Worm (Caenorhabditis elegans) whole organism, midembryonic: ENCODE results near the gene Y27F2A.8.
"Not testable (repeated sequence)": the region's sequence is repeated elsewhere in the genome, so short reads cannot be mapped to it uniquely, and the experiment has no call there.

ENCODE experiments used
- T22C8.4 ChIP-seq: fragments of 200-800 bp; sonication (Bioruptor generic); IDR thresholded peaks from 2 replicates; pipeline ENCODE4 v1.3.6; 2022; ENCODE audit warnings: missing genetic modification characterization, missing compliant biosample characterization
- cog-1 ChIP-seq: sonication (generic microtip); optimal IDR thresholded peaks from 2 replicates; lab custom pipeline; 2016; ENCODE audit warnings: missing genetic modification characterization, missing compliant biosample characterization
- flt-1 ChIP-seq: fragments of 200-800 bp; sonication (Bioruptor generic); IDR thresholded peaks from 2 replicates; pipeline ENCODE4 v1.3.6; 2022; ENCODE audit warnings: missing genetic modification characterization, missing compliant biosample characterization
- klf-2 ChIP-seq: fragments of 200-800 bp; sonication (Bioruptor generic); conservative IDR thresholded peaks from 2 replicates; pipeline ENCODE4 v1.3.6; 2022; ENCODE audit warnings: missing genetic modification reagents, missing genetic modification characterization, missing compliant biosample characterization
- med-1 ChIP-seq: sonication (generic microtip); optimal IDR thresholded peaks from 2 replicates; lab custom pipeline; 2017; ENCODE audit warnings: missing genetic modification characterization, mild to moderate bottlenecking, missing compliant biosample characterization, antibody characterized with exemption, missing genetic modification reagents; ENCODE audit not compliant: insufficient read depth
- ref-1 ChIP-seq: fragments of 200-800 bp; sonication (Bioruptor generic); conservative IDR thresholded peaks from 2 replicates; pipeline ENCODE4 v1.3.6; 2022; ENCODE audit warnings: missing genetic modification reagents, missing genetic modification characterization, missing compliant biosample characterization
- tab-1 ChIP-seq: fragments of 200-800 bp; sonication (Bioruptor generic); IDR thresholded peaks from 2 replicates; pipeline ENCODE4 v1.3.6; 2022; ENCODE audit warnings: missing genetic modification characterization, missing compliant biosample characterization
- ztf-23 ChIP-seq: fragments of 200-800 bp; sonication (Bioruptor generic); IDR thresholded peaks from 2 replicates; pipeline ENCODE4 v1.3.6; 2022; ENCODE audit warnings: missing genetic modification reagents, missing genetic modification characterization, missing compliant biosample characterization
- ztf-29 ChIP-seq: fragments of 200-800 bp; sonication (Bioruptor generic); IDR thresholded peaks from 2 replicates; pipeline ENCODE4 v1.3.6; 2022; ENCODE audit warnings: missing genetic modification reagents, missing genetic modification characterization, missing compliant biosample characterization

Y27F2A.8 gene

ce11 chrII:3196966-3197365 lies 13.4 kb downstream of the Y27F2A.8 start, which contains the start of gene gcy-15:
Gene gcy-15 (minus strand): TSS chrII:3197066.
- TF ChIP-seq med-1 (GFP tag; lab: Kevin White, UChicago) (no peak), T22C8.4 (no peak), klf-2 (no peak), cog-1 (no peak), tab-1 (no peak), ztf-29 (no peak), ztf-23 (GFP tag; lab: Robert Waterston, UW) (no peak), ref-1 (GFP tag; lab: Robert Waterston, UW) (no peak), flt-1 (GFP tag; lab: Robert Waterston, UW) (no peak)

ce11 chrII:3198998-3199397 lies 15.4 kb downstream of the Y27F2A.8 start, which contains the start of gene sri-51:
Gene sri-51 (minus strand): TSS chrII:3199098.
- no peak for TF ChIP-seq flt-1 (GFP tag; lab: Robert Waterston, UW)
- TF ChIP-seq ztf-29: no peak
- no peak for TF ChIP-seq cog-1
- no peak for TF ChIP-seq ref-1 (GFP tag; lab: Robert Waterston, UW)
- TF ChIP-seq tab-1: no peak
- TF ChIP-seq T22C8.4: no peak
- no peak for TF ChIP-seq ztf-23 (GFP tag; lab: Robert Waterston, UW)
- no peak for TF ChIP-seq med-1 (GFP tag; lab: Kevin White, UChicago)
- TF ChIP-seq klf-2: no peak

ce11 chrII:3201242-3201641 lies 17.7 kb downstream of the Y27F2A.8 start, which contains the start of gene sri-48:
Gene sri-48 (minus strand): TSS chrII:3201342.
- TF ChIP-seq ztf-29; flt-1 (GFP tag; lab: Robert Waterston, UW); med-1 (GFP tag; lab: Kevin White, UChicago): not testable (repeated sequence)

ce11 chrII:3202519-3202918 lies 18.9 kb downstream of the Y27F2A.8 start, which contains the start of gene sri-53:
Gene sri-53 (minus strand): TSS chrII:3202619.
- TF ChIP-seq cog-1 (no peak), klf-2 (no peak)

- TF ChIP-seq ref-1 (GFP tag; lab: Robert Waterston, UW) (no peak), ztf-23 (GFP tag; lab: Robert Waterston, UW) (no peak), klf-2 (no peak), cog-1 (no peak), flt-1 (GFP tag; lab: Robert Waterston, UW) (no peak), T22C8.4 (no peak), ztf-29 (no peak), med-1 (GFP tag; lab: Kevin White, UChicago) (no peak), tab-1 (no peak)
Observed at ce11 chrII:3203415-3203814, 19.8 kb downstream of the Y27F2A.8 start, which contains the start of gene sri-50. Gene sri-50 (plus strand): TSS chrII:3203715.

- TF ChIP-seq klf-2 (no peak), ref-1 (GFP tag; lab: Robert Waterston, UW) (no peak), ztf-29 (no peak), med-1 (GFP tag; lab: Kevin White, UChicago) (no peak), ztf-23 (GFP tag; lab: Robert Waterston, UW) (no peak), T22C8.4 (no peak), flt-1 (GFP tag; lab: Robert Waterston, UW) (no peak), cog-1 (no peak), tab-1 (no peak)
Observed at ce11 chrII:3206423-3206989, 22.9 kb downstream of the Y27F2A.8 start, which contains the start of the genes ZC239.20 and ZC239.21. Gene ZC239.20 (minus strand): TSS chrII:3206523. Gene ZC239.21 (plus strand): TSS chrII:3206939.

- TF ChIP-seq cog-1: no peak
Observed at ce11 chrII:3208679-3209078, 25.1 kb downstream of the Y27F2A.8 start, which contains the start of gene sdz-35. Gene sdz-35 (minus strand): TSS chrII:3208779.

ce11 chrII:3209251-3209650 lies 25.7 kb downstream of the Y27F2A.8 start, which contains the start of gene ZC239.6:
Gene ZC239.6 (plus strand): TSS chrII:3209631.
- no peak for TF ChIP-seq tab-1
- no peak for TF ChIP-seq ztf-23 (GFP tag; lab: Robert Waterston, UW)
- TF ChIP-seq med-1 (GFP tag; lab: Kevin White, UChicago): no peak
- no peak for TF ChIP-seq ztf-29
- TF ChIP-seq klf-2: no peak
- TF ChIP-seq ref-1 (GFP tag; lab: Robert Waterston, UW): no peak
- no peak for TF ChIP-seq T22C8.4
- TF ChIP-seq flt-1 (GFP tag; lab: Robert Waterston, UW): no peak
- no peak for TF ChIP-seq cog-1

ce11 chrII:3210365-3210764 lies 26.8 kb downstream of the Y27F2A.8 start, which contains the start of gene ZC239.5:
Gene ZC239.5 (plus strand): TSS chrII:3210665.
- no peak for TF ChIP-seq ztf-23 (GFP tag; lab: Robert Waterston, UW)
- TF ChIP-seq flt-1 (GFP tag; lab: Robert Waterston, UW): no peak

ce11 chrII:3213898-3214297 lies 30.3 kb downstream of the Y27F2A.8 start, which contains the start of gene ZC239.4:
Gene ZC239.4 (plus strand): TSS chrII:3214198.
- TF ChIP-seq ztf-23 (GFP tag; lab: Robert Waterston, UW) (no peak), klf-2 (no peak), tab-1 (no peak)

ce11 chrII:3215762-3216161 lies 32.2 kb downstream of the Y27F2A.8 start, which contains the start of gene ZC239.3:
Gene ZC239.3 (plus strand): TSS chrII:3216062.
- not testable (repeated sequence) for TF ChIP-seq ref-1 (GFP tag; lab: Robert Waterston, UW); flt-1 (GFP tag; lab: Robert Waterston, UW); med-1 (GFP tag; lab: Kevin White, UChicago)
